Worm (Caenorhabditis elegans): ENCODE measurements around the gene dhs-5.

- TF ChIP-seq flt-1 (GFP tag; IDR thresholded peaks at IDR 0.05) = no peak
- no peak for TF ChIP-seq aly-1 (tag; optimal IDR thresholded peaks at IDR 0.05)
- TF ChIP-seq F13C5.2 (tag; optimal IDR thresholded peaks at IDR 0.05) = no peak
- no peak for TF ChIP-seq B0310.2 (tag; optimal IDR thresholded peaks at IDR 0.05)
- TF ChIP-seq scrt-1 (GFP tag; IDR thresholded peaks at IDR 0.05) = no peak
- TF ChIP-seq tra-4 (tag; optimal IDR thresholded peaks at IDR 0.05) = no peak
- TF ChIP-seq hmbx-1 (tag; optimal IDR thresholded peaks at IDR 0.05) = no peak
- no peak for TF ChIP-seq ama-1 (optimal IDR thresholded peaks at IDR 0.05)
- TF ChIP-seq tbx-37 (GFP tag; conservative IDR thresholded peaks at IDR 0.05) = no peak
- TF ChIP-seq ceh-36 (tag; optimal IDR thresholded peaks at IDR 0.05) = no peak
- TF ChIP-seq hnd-1 (tag; optimal IDR thresholded peaks at IDR 0.05) = no peak
- no peak for TF ChIP-seq sea-1 (GFP tag; conservative IDR thresholded peaks at IDR 0.05)
Observed at ce11 chrII:5414040-5414439, 39.6 kb upstream of the dhs-5 start, which contains the start of the genes EEED8.14 and EEED8.3.

Measured in whole organism, early embryonic.